Fruit fly (Drosophila melanogaster) whole organism, embryonic: ENCODE data around the gene not.
A peak's percentile ranks its signal among the peaks of the same experiment; 100 is the strongest.

ENCODE experiments used
- Atf-2 ChIP-seq: fragments of 200-800 bp; sonication (Bioruptor generic); optimal IDR thresholded peaks from 2 replicates; lab custom pipeline; 2016; ENCODE audit warnings: missing biosample characterization, missing genetic modification characterization
- Awh ChIP-seq: fragments of 200-800 bp; sonication (Bioruptor generic); IDR thresholded peaks from 2 replicates; pipeline ENCODE4, ENCODE4 v1.3.6; 2022; ENCODE audit warnings: missing biosample characterization, missing genetic modification characterization
- Bgb ChIP-seq: fragments of 200-800 bp; sonication (Bioruptor generic); IDR thresholded peaks from 2 replicates; pipeline ENCODE4 v1.3.6; 2022; ENCODE audit warnings: missing biosample characterization, missing genetic modification characterization; ENCODE audit not compliant: partially characterized antibody
- Bteb2 ChIP-seq: fragments of 200-800 bp; sonication (Bioruptor generic); optimal IDR thresholded peaks from 2 replicates; lab custom pipeline; 2016; ENCODE audit warnings: missing biosample characterization, missing genetic modification characterization
- CG10321 ChIP-seq: fragments of 200-800 bp; sonication (Bioruptor generic); IDR thresholded peaks from 2 replicates; pipeline ENCODE4 v1.3.6; 2022; ENCODE audit warnings: missing biosample characterization, missing genetic modification characterization
- CG12659 ChIP-seq: fragments of 200-800 bp; sonication (Bioruptor generic); optimal IDR thresholded peaks from 3 replicates; lab custom pipeline; 2017; ENCODE audit warnings: mild to moderate bottlenecking, missing biosample characterization, missing genetic modification reagents, missing genetic modification characterization
- CG13424 ChIP-seq: fragments of 200-800 bp; sonication (Bioruptor generic); optimal IDR thresholded peaks from 2 replicates; lab custom pipeline; 2019; ENCODE audit warnings: missing biosample characterization, mild to moderate bottlenecking, missing genetic modification characterization, moderate library complexity
- CG15601 ChIP-seq: fragments of 200-800 bp; sonication (Bioruptor generic); optimal IDR thresholded peaks from 3 replicates; lab custom pipeline; 2019; ENCODE audit warnings: missing biosample characterization, mild to moderate bottlenecking, missing genetic modification characterization, moderate library complexity
- CG18476 ChIP-seq: fragments of 200-800 bp; sonication (Bioruptor generic); optimal IDR thresholded peaks from 2 replicates; lab custom pipeline; 2016; ENCODE audit warnings: missing biosample characterization, mild to moderate bottlenecking, missing genetic modification characterization
- CG2116 ChIP-seq: fragments of 200-800 bp; sonication (Bioruptor generic); optimal IDR thresholded peaks from 3 replicates; lab custom pipeline; 2018; ENCODE audit warnings: missing biosample characterization, mild to moderate bottlenecking, missing genetic modification characterization
- CG2889 ChIP-seq: fragments of 200-800 bp; sonication (Bioruptor generic); IDR thresholded peaks from 3 replicates; pipeline ENCODE4 v1.3.6; 2022; ENCODE audit warnings: missing biosample characterization, missing genetic modification characterization
- CG42726 ChIP-seq: fragments of 200-800 bp; sonication (Bioruptor generic); IDR thresholded peaks from 2 replicates; pipeline ENCODE4 v1.3.6; 2022; ENCODE audit warnings: missing biosample characterization, missing genetic modification characterization; ENCODE audit not compliant: partially characterized antibody
- CG4282 ChIP-seq: fragments of 200-800 bp; sonication (Bioruptor generic); optimal IDR thresholded peaks from 2 replicates; lab custom pipeline; 2016; ENCODE audit warnings: missing biosample characterization, missing genetic modification characterization
- CG4707 ChIP-seq: fragments of 200-800 bp; sonication (Bioruptor generic); optimal IDR thresholded peaks from 2 replicates; lab custom pipeline; 2018; ENCODE audit warnings: missing biosample characterization, mild to moderate bottlenecking, missing genetic modification characterization, moderate library complexity
- CG6689 ChIP-seq: fragments of 200-800 bp; sonication (Bioruptor generic); IDR thresholded peaks from 2 replicates; pipeline ENCODE4 v1.3.6; 2022; ENCODE audit warnings: missing biosample characterization, missing genetic modification characterization
- CG7556 ChIP-seq: fragments of 200-800 bp; sonication (Bioruptor generic); optimal IDR thresholded peaks from 2 replicates; lab custom pipeline; 2017; ENCODE audit warnings: missing biosample characterization, mild to moderate bottlenecking, missing genetic modification characterization
- CG7928 ChIP-seq: fragments of 200-800 bp; sonication (Bioruptor generic); optimal IDR thresholded peaks from 2 replicates; lab custom pipeline; 2017; ENCODE audit warnings: missing biosample characterization, mild to moderate bottlenecking, missing genetic modification characterization
- CHES-1-like ChIP-seq: fragments of 200-800 bp; sonication (Bioruptor generic); optimal IDR thresholded peaks from 2 replicates; lab custom pipeline; 2016; ENCODE audit warnings: missing biosample characterization, missing genetic modification characterization
- D19A ChIP-seq: fragments of 200-800 bp; optimal IDR thresholded peaks from 3 replicates; lab custom pipeline; 2019; ENCODE audit warnings: missing biosample characterization, mild to moderate bottlenecking, missing genetic modification characterization, moderate library complexity
- E2f2 ChIP-seq: fragments of 200-800 bp; sonication (Bioruptor generic); IDR thresholded peaks from 2 replicates; pipeline ENCODE4 v1.3.6; 2022; ENCODE audit warnings: missing biosample characterization, missing genetic modification characterization
- Fer2 ChIP-seq: fragments of 200-800 bp; sonication (Bioruptor generic); optimal IDR thresholded peaks from 2 replicates; lab custom pipeline; 2018; ENCODE audit warnings: missing biosample characterization, mild to moderate bottlenecking, missing genetic modification characterization, moderate library complexity
- Gsc ChIP-seq: fragments of 200-800 bp; sonication (Bioruptor generic); IDR thresholded peaks from 2 replicates; pipeline ENCODE4 v1.3.6; 2022; ENCODE audit warnings: missing biosample characterization, missing genetic modification characterization
- Hey ChIP-seq: fragments of 200-800 bp; sonication (Bioruptor generic); optimal IDR thresholded peaks from 3 replicates; lab custom pipeline; 2018; ENCODE audit warnings: missing biosample characterization, mild to moderate bottlenecking, missing genetic modification characterization
- Hmr ChIP-seq: fragments of 200-800 bp; sonication (Bioruptor generic); optimal IDR thresholded peaks from 3 replicates; lab custom pipeline; 2017; ENCODE audit warnings: mild to moderate bottlenecking, missing biosample characterization, missing genetic modification reagents, missing genetic modification characterization
- Hr3 ChIP-seq: fragments of 200-800 bp; sonication (Bioruptor generic); optimal IDR thresholded peaks from 3 replicates; lab custom pipeline; 2016; ENCODE audit warnings: missing biosample characterization, missing genetic modification characterization
- Mad ChIP-seq: fragments of 200-800 bp; sonication (Bioruptor generic); optimal IDR thresholded peaks from 2 replicates; lab custom pipeline; 2016; ENCODE audit warnings: missing biosample characterization, missing genetic modification characterization
- Med ChIP-seq: fragments of 200-800 bp; sonication (Bioruptor generic); peaks from one replicate; lab custom pipeline; 2016; ENCODE audit warnings: missing biosample characterization, missing genetic modification characterization, mild to moderate bottlenecking, inconsistent platforms, moderate library complexity
- PHDP ChIP-seq: fragments of 200-800 bp; sonication (Bioruptor generic); optimal IDR thresholded peaks from 3 replicates; lab custom pipeline; 2018; ENCODE audit warnings: missing biosample characterization, mild to moderate bottlenecking, missing genetic modification characterization, moderate library complexity
- Rx ChIP-seq: fragments of 200-800 bp; sonication (Bioruptor generic); IDR thresholded peaks from 2 replicates; pipeline ENCODE4 v1.3.6; 2022; ENCODE audit warnings: missing biosample characterization, missing genetic modification characterization
- Sry-δ ChIP-seq: fragments of 200-800 bp; sonication (Bioruptor generic); optimal IDR thresholded peaks from 2 replicates; lab custom pipeline; 2016; ENCODE audit warnings: missing biosample characterization, missing genetic modification characterization
- Ssrp ChIP-seq: fragments of 200-800 bp; sonication (Bioruptor generic); optimal IDR thresholded peaks from 2 replicates; lab custom pipeline; 2018; ENCODE audit warnings: missing biosample characterization, mild to moderate bottlenecking, missing genetic modification characterization, moderate library complexity
- az2 ChIP-seq: fragments of 200-800 bp; sonication (Bioruptor generic); optimal IDR thresholded peaks from 3 replicates; lab custom pipeline; 2016; ENCODE audit warnings: missing biosample characterization, missing genetic modification characterization
- cg ChIP-seq: fragments of 200-800 bp; sonication (Bioruptor generic); optimal IDR thresholded peaks from 3 replicates; lab custom pipeline; 2019; ENCODE audit warnings: missing biosample characterization, mild to moderate bottlenecking, missing genetic modification characterization, moderate library complexity
- croc ChIP-seq: fragments of 200-800 bp; sonication (Bioruptor generic); conservative IDR thresholded peaks from 3 replicates; pipeline ENCODE4 v1.3.6; 2022; ENCODE audit warnings: missing biosample characterization, missing genetic modification characterization
- danr ChIP-seq: fragments of 200-800 bp; sonication (Bioruptor generic); IDR thresholded peaks from 2 replicates; pipeline ENCODE4 v1.3.6; 2022; ENCODE audit warnings: missing biosample characterization, missing genetic modification characterization
- h ChIP-seq: fragments of >200 bp; optimal IDR thresholded peaks from 2 replicates; lab custom pipeline; 2017
- insv ChIP-seq, 2 experiments: fragments of 200-800 bp; sonication (Bioruptor generic); optimal IDR thresholded peaks; 3 replicates each; lab custom pipeline; 2016 to 2018; ENCODE audit warnings: missing biosample characterization in 2 of 2, missing genetic modification characterization in 2 of 2
- onecut ChIP-seq: fragments of 200-800 bp; sonication (Bioruptor generic); IDR thresholded peaks from 2 replicates; pipeline ENCODE4 v1.3.6; 2022; ENCODE audit warnings: missing biosample characterization, missing genetic modification characterization
- pan ChIP-seq, 4 experiments: fragments of >200 bp in 3 of 4; fragments of 200-800 bp in 1 of 4; sonication (Bioruptor generic) in 1 of 4; optimal IDR thresholded peaks in 3 of 4; IDR thresholded peaks in 1 of 4; 2 replicates each; pipeline versions ENCODE4 v1.3.6 to Lab custom; 2017 to 2022; ENCODE audit warnings: missing biosample characterization in 2 of 4, missing genetic modification characterization in 2 of 4, mixed read lengths in 1 of 4
- phol ChIP-seq: fragments of 200-800 bp; sonication (Bioruptor generic); optimal IDR thresholded peaks from 3 replicates; lab custom pipeline; 2018; ENCODE audit warnings: missing biosample characterization, mild to moderate bottlenecking, missing genetic modification characterization, moderate library complexity
- row ChIP-seq: fragments of 200-800 bp; sonication (Bioruptor generic); IDR thresholded peaks from 3 replicates; pipeline ENCODE4 v1.3.6; 2022; ENCODE audit warnings: missing biosample characterization, missing genetic modification characterization
- salm ChIP-seq: fragments of 200-800 bp; sonication (Bioruptor generic); optimal IDR thresholded peaks from 2 replicates; lab custom pipeline; 2018; ENCODE audit warnings: missing biosample characterization, mild to moderate bottlenecking, missing genetic modification characterization
- sens-2 ChIP-seq: fragments of 200-800 bp; sonication (Bioruptor generic); IDR thresholded peaks from 2 replicates; pipeline ENCODE4 v1.3.6; 2022; ENCODE audit warnings: missing biosample characterization, missing genetic modification characterization
- stc ChIP-seq: fragments of 200-800 bp; sonication (Bioruptor generic); IDR thresholded peaks from 2 replicates; pipeline ENCODE4 v1.3.6; 2022; ENCODE audit warnings: missing biosample characterization, missing genetic modification characterization
- stwl ChIP-seq: fragments of 200-800 bp; sonication (Bioruptor generic); optimal IDR thresholded peaks from 3 replicates; lab custom pipeline; 2018; ENCODE audit warnings: missing biosample characterization, mild to moderate bottlenecking, missing genetic modification characterization, moderate library complexity
- unpg ChIP-seq: fragments of 200-800 bp; sonication (Bioruptor generic); optimal IDR thresholded peaks from 3 replicates; lab custom pipeline; 2018; ENCODE audit warnings: missing biosample characterization, mild to moderate bottlenecking, missing genetic modification characterization, moderate library complexity
- vvl ChIP-seq: fragments of 200-800 bp; sonication (Bioruptor generic); IDR thresholded peaks from 2 replicates; pipeline ENCODE4 v1.3.6; 2022; ENCODE audit warnings: missing biosample characterization, missing genetic modification characterization
- zf30C ChIP-seq: fragments of 200-800 bp; sonication (Bioruptor generic); optimal IDR thresholded peaks from 3 replicates; lab custom pipeline; 2018; ENCODE audit warnings: missing biosample characterization, mild to moderate bottlenecking, missing genetic modification characterization

Gene not

dm6 chr3L:18640584-18641527, 18.9 kb upstream of the not start (continued):
- TF ChIP-seq croc (GFP tag; lab: Robert Waterston, UW) (peak; percentile 84), Fer2 (tag; lab: Kevin White, UChicago) (peak; percentile 93), zf30C (GFP tag; lab: Kevin White, UChicago) (peak; percentile 71), E2f2 (GFP tag; lab: Robert Waterston, UW) (peak; percentile 79), CG4282 (GFP tag; lab: Kevin White, UChicago) (peak; percentile 74), CG18476 (peak; percentile 76), PHDP (tag; lab: Kevin White, UChicago) (peak; percentile 94), CG13424 (tag; lab: Kevin White, UChicago) (peak; percentile 96), row (GFP tag; lab: Robert Waterston, UW) (peak; percentile 98), Rx (GFP tag; lab: Robert Waterston, UW) (peak; percentile 96), insv (GFP tag; optimal IDR thresholded peaks at IDR 0.05; lab: Kevin White, UChicago) (peak in 1 of 2 experiments; percentile 56), unpg (peak; percentile 93), Hey (tag; lab: Kevin White, UChicago) (peak; percentile 74), Sry-δ (GFP tag; lab: Kevin White, UChicago) (peak; percentile 66), Hmr (GFP tag; lab: Kevin White, UChicago) (peak; percentile 94), Gsc (GFP tag; lab: Robert Waterston, UW) (no peak), CG12659 (peak; percentile 93), danr (peak; percentile 92), Mad (GFP tag; lab: Kevin White, UChicago) (peak; percentile 89), D19A (tag; lab: Kevin White, UChicago) (peak; percentile 45), CG2116 (GFP tag; lab: Kevin White, UChicago) (peak; percentile 57), CG6689 (GFP tag; lab: Robert Waterston, UW) (peak; percentile 93), cg (GFP tag; lab: Kevin White, UChicago) (no peak), Awh (GFP tag; lab: Robert Waterston, UW) (peak; percentile 96), salm (tag; lab: Kevin White, UChicago) (peak; percentile 88), vvl (GFP tag; lab: Robert Waterston, UW) (peak; percentile 99), stc (GFP tag; lab: Robert Waterston, UW) (peak; percentile 97), CG2889 (GFP tag; lab: Robert Waterston, UW) (peak; percentile 97), h (lab: Kevin White, UChicago) (no peak), CG42726 (GFP tag; lab: Robert Waterston, UW) (peak; percentile 54; the same call in 1 of the 2 replicates), Med (GFP tag; lab: Kevin White, UChicago) (peak; percentile 99), CG7556 (peak; percentile 98), phol (tag; lab: Kevin White, UChicago) (peak; percentile 88), Bteb2 (GFP tag; lab: Kevin White, UChicago) (peak; percentile 96), CG10321 (GFP tag; lab: Robert Waterston, UW) (peak; percentile 70), sens-2 (GFP tag; lab: Robert Waterston, UW) (peak; percentile 94), CG7928 (GFP tag; lab: Kevin White, UChicago) (peak; percentile 74), CG4707 (GFP tag; lab: Kevin White, UChicago) (peak; percentile 31), stwl (no peak), Ssrp (tag; lab: Kevin White, UChicago) (peak; percentile 88), CHES-1-like (GFP tag; lab: Kevin White, UChicago) (peak; percentile 95), Atf-2 (peak; percentile 87), pan (optimal IDR thresholded peaks at IDR 0.05; lab: Kevin White, UChicago) (no peak), pan (GFP tag; optimal IDR thresholded peaks at IDR 0.05 in 1 of 2, IDR thresholded peaks at IDR 0.05 in 1 of 2) (peak in 1 of 2 experiments; percentile 98), Bgb (GFP tag; lab: Robert Waterston, UW) (peak; percentile 48; the same call in 1 of the 2 replicates), onecut (GFP tag; lab: Robert Waterston, UW) (peak; percentile 83), CG15601 (peak; percentile 67), Hr3 (GFP tag; lab: Kevin White, UChicago) (peak; percentile 90), az2 (GFP tag; lab: Kevin White, UChicago) (peak; percentile 90)
